ENCODE assay signal across 1 fruit fly cellular context in genomic region chr3L:8827133-8827867, dm6.
TF ChIP-seq lines count a peak whose summit lies in the region.

dally (plus strand) TSS chr3L:8827505.

TF ChIP-seq in whole organism, embryonic, 481 proteins besides CTCF, POLR2A, EP300 and RAD21 (continued from another document):
- peak; percentile 54 for TF ChIP-seq slbo (GFP tag; IDR thresholded peaks at IDR 0.05; lab: Robert Waterston, UW)
- peak; percentile 41; the same call in 1 of the 2 replicates for TF ChIP-seq bowl (GFP tag; IDR thresholded peaks at IDR 0.05; lab: Robert Waterston, UW)
- no peak for TF ChIP-seq HLH3B (GFP tag; IDR thresholded peaks at IDR 0.05; lab: Robert Waterston, UW)
- TF ChIP-seq CG18599 (GFP tag; optimal IDR thresholded peaks at IDR 0.05; lab: Kevin White, UChicago) = peak; percentile 45
- peak; percentile 7 for TF ChIP-seq CG10267 (tag; optimal IDR thresholded peaks at IDR 0.05; lab: Kevin White, UChicago)
- TF ChIP-seq D19A (tag; optimal IDR thresholded peaks at IDR 0.05; lab: Kevin White, UChicago) = peak; percentile 11
- TF ChIP-seq ssp (GFP tag; IDR thresholded peaks at IDR 0.05; lab: Robert Waterston, UW) = no peak
- TF ChIP-seq CG12219 (GFP tag; optimal IDR thresholded peaks at IDR 0.05; lab: Kevin White, UChicago) = peak; percentile 19
- no peak for TF ChIP-seq sisA (GFP tag; IDR thresholded peaks at IDR 0.05; lab: Robert Waterston, UW)
- no peak for TF ChIP-seq eve (GFP tag; optimal IDR thresholded peaks at IDR 0.05; lab: Kevin White, UChicago)
- TF ChIP-seq CG31441 (GFP tag; IDR thresholded peaks at IDR 0.05; lab: Robert Waterston, UW) = peak; percentile 20; the same call in 1 of the 2 replicates
- peak; percentile 50 for TF ChIP-seq Hmr (GFP tag; optimal IDR thresholded peaks at IDR 0.05; lab: Kevin White, UChicago)
- peak; percentile 50 for TF ChIP-seq HLH4C (GFP tag; IDR thresholded peaks at IDR 0.05; lab: Robert Waterston, UW; ENCODE audit: partially characterized antibody)
- no peak for TF ChIP-seq Gsc (GFP tag; IDR thresholded peaks at IDR 0.05; lab: Robert Waterston, UW)
- TF ChIP-seq CG14441 (GFP tag; IDR thresholded peaks at IDR 0.05; lab: Robert Waterston, UW) = 0 out of 2 replicates have a peak, but pooled peaks have one; percentile 6
- no peak for TF ChIP-seq jumu (GFP tag; optimal IDR thresholded peaks at IDR 0.05; lab: Kevin White, UChicago)
- peak; percentile 5; the same call in 1 of the 2 replicates for TF ChIP-seq ttk (GFP tag; IDR thresholded peaks at IDR 0.05; lab: Robert Waterston, UW)
- TF ChIP-seq CG3995 (GFP tag; optimal IDR thresholded peaks at IDR 0.05; lab: Kevin White, UChicago) = no peak
- no peak for TF ChIP-seq Elba2 (GFP tag; optimal IDR thresholded peaks at IDR 0.05; lab: Kevin White, UChicago)
- no peak for TF ChIP-seq CG12104 (GFP tag; optimal IDR thresholded peaks at IDR 0.05; lab: Kevin White, UChicago)
- TF ChIP-seq ken (GFP tag; IDR thresholded peaks at IDR 0.05; lab: Robert Waterston, UW) = no peak
- no peak for TF ChIP-seq Atf3 (GFP tag; optimal IDR thresholded peaks at IDR 0.05; lab: Kevin White, UChicago)
- TF ChIP-seq CG2199 (GFP tag; IDR thresholded peaks at IDR 0.05; lab: Robert Waterston, UW) = peak; percentile 69
- TF ChIP-seq CG6791 (GFP tag; IDR thresholded peaks at IDR 0.05; lab: Robert Waterston, UW; ENCODE audit: partially characterized antibody) = no peak; the same call in 1 of the 3 replicates
- TF ChIP-seq org-1 (GFP tag; optimal IDR thresholded peaks at IDR 0.05; lab: Kevin White, UChicago) = no peak
- peak; percentile 26 for TF ChIP-seq sug (tag; optimal IDR thresholded peaks at IDR 0.05; lab: Kevin White, UChicago)
- TF ChIP-seq ash1 (GFP tag; optimal IDR thresholded peaks at IDR 0.05; lab: Kevin White, UChicago) = no peak
- no peak for TF ChIP-seq CG13123 (GFP tag; optimal IDR thresholded peaks at IDR 0.05; lab: Kevin White, UChicago)
- 0 out of 3 replicates have a peak, but pooled peaks have one; percentile 30 for TF ChIP-seq CG14860 (GFP tag; IDR thresholded peaks at IDR 0.05; lab: Robert Waterston, UW; ENCODE audit: partially characterized antibody)
- no peak for TF ChIP-seq Lim3 (GFP tag; IDR thresholded peaks at IDR 0.05; lab: Robert Waterston, UW)
- TF ChIP-seq p53 (GFP tag; optimal IDR thresholded peaks at IDR 0.05; lab: Kevin White, UChicago) = no peak
- TF ChIP-seq CG7271 (tag; optimal IDR thresholded peaks at IDR 0.05; lab: Kevin White, UChicago) = no peak
- TF ChIP-seq CG7357 (GFP tag; IDR thresholded peaks at IDR 0.05; lab: Robert Waterston, UW) = no peak
- TF ChIP-seq Mad (GFP tag; optimal IDR thresholded peaks at IDR 0.05; lab: Kevin White, UChicago) = no peak
- TF ChIP-seq HLHmδ (GFP tag; optimal IDR thresholded peaks at IDR 0.05; lab: Kevin White, UChicago) = peak; percentile 88
- TF ChIP-seq CG13894 (tag; optimal IDR thresholded peaks at IDR 0.05; lab: Kevin White, UChicago) = peak; percentile 64
- TF ChIP-seq Dp (GFP tag; optimal IDR thresholded peaks at IDR 0.05; lab: Kevin White, UChicago) = no peak
- no peak for TF ChIP-seq pum (GFP tag; optimal IDR thresholded peaks at IDR 0.05; lab: Kevin White, UChicago)
- TF ChIP-seq vnd (GFP tag; IDR thresholded peaks at IDR 0.05; lab: Robert Waterston, UW; ENCODE audit: partially characterized antibody) = 0 out of 3 replicates have a peak, but pooled peaks have one; percentile 6
- TF ChIP-seq pzg (GFP tag; optimal IDR thresholded peaks at IDR 0.05; lab: Kevin White, UChicago) = no peak
- TF ChIP-seq btn (GFP tag; optimal IDR thresholded peaks at IDR 0.05; lab: Kevin White, UChicago) = no peak
- TF ChIP-seq CG30431 (GFP tag; optimal IDR thresholded peaks at IDR 0.05; lab: Kevin White, UChicago) = no peak
- no peak for TF ChIP-seq Sry-δ (GFP tag; optimal IDR thresholded peaks at IDR 0.05; lab: Kevin White, UChicago)
- no peak for TF ChIP-seq CG11560 (tag; IDR thresholded peaks at IDR 0.05; lab: Robert Waterston, UW)
- peak; percentile 3 for TF ChIP-seq CG12659 (GFP tag; optimal IDR thresholded peaks at IDR 0.05; lab: Kevin White, UChicago)
- TF ChIP-seq Abd-B (GFP tag; optimal IDR thresholded peaks at IDR 0.05; lab: Kevin White, UChicago) = no peak
- peak; percentile 30; the same call in 1 of the 2 replicates for TF ChIP-seq crol (GFP tag; IDR thresholded peaks at IDR 0.05; lab: Robert Waterston, UW)
- no peak for TF ChIP-seq CG8765 (GFP tag; IDR thresholded peaks at IDR 0.05; lab: Robert Waterston, UW)
- no peak for TF ChIP-seq ara (GFP tag; IDR thresholded peaks at IDR 0.05; lab: Robert Waterston, UW)
- TF ChIP-seq NC2β (GFP tag; optimal IDR thresholded peaks at IDR 0.05; lab: Kevin White, UChicago) = no peak
- TF ChIP-seq Sox100B (GFP tag; optimal IDR thresholded peaks at IDR 0.05; lab: Kevin White, UChicago) = no peak
- TF ChIP-seq pb (GFP tag; optimal IDR thresholded peaks at IDR 0.05; lab: Kevin White, UChicago) = peak; percentile 21
- TF ChIP-seq ato (GFP tag; IDR thresholded peaks at IDR 0.05; lab: Robert Waterston, UW; ENCODE audit: partially characterized antibody) = 0 out of 2 replicates have a peak, but pooled peaks have one; percentile 43
- TF ChIP-seq CG18476 (GFP tag; optimal IDR thresholded peaks at IDR 0.05; lab: Kevin White, UChicago) = no peak
- peak; percentile 5 for TF ChIP-seq Vsx1 (GFP tag; optimal IDR thresholded peaks at IDR 0.05; lab: Kevin White, UChicago)
- TF ChIP-seq stwl (tag; optimal IDR thresholded peaks at IDR 0.05; lab: Kevin White, UChicago) = no peak
- no peak for TF ChIP-seq CG3847 (GFP tag; IDR thresholded peaks at IDR 0.05; lab: Robert Waterston, UW)
- TF ChIP-seq CG10565 (GFP tag; optimal IDR thresholded peaks at IDR 0.05; lab: Kevin White, UChicago) = no peak
- no peak for TF ChIP-seq klu (GFP tag; IDR thresholded peaks at IDR 0.05; lab: Robert Waterston, UW)
- TF ChIP-seq Eip74EF (GFP tag; optimal IDR thresholded peaks at IDR 0.05; lab: Kevin White, UChicago) = peak in 1 of 2 experiments; percentile 15
- peak; percentile 88 for TF ChIP-seq chinmo (GFP tag; IDR thresholded peaks at IDR 0.05; lab: Robert Waterston, UW; ENCODE audit: partially characterized antibody)
- TF ChIP-seq CG4820 (GFP tag; optimal IDR thresholded peaks at IDR 0.05; lab: Kevin White, UChicago) = no peak
- peak; percentile 40; the same call in 1 of the 2 replicates for TF ChIP-seq sob (GFP tag; IDR thresholded peaks at IDR 0.05; lab: Robert Waterston, UW)
- TF ChIP-seq CG31388 (GFP tag; optimal IDR thresholded peaks at IDR 0.05; lab: Kevin White, UChicago) = no peak
- TF ChIP-seq CG18262 (tag; optimal IDR thresholded peaks at IDR 0.05; lab: Kevin White, UChicago) = peak; percentile 19
- peak; percentile 15 for TF ChIP-seq lilli (GFP tag; optimal IDR thresholded peaks at IDR 0.05; lab: Kevin White, UChicago)
- peak; percentile 2 for TF ChIP-seq CG3407 (GFP tag; optimal IDR thresholded peaks at IDR 0.05; lab: Kevin White, UChicago)
- no peak for TF ChIP-seq Hsf (GFP tag; optimal IDR thresholded peaks at IDR 0.05; lab: Kevin White, UChicago)
- 0 out of 2 replicates have a peak, but pooled peaks have one; percentile 26 for TF ChIP-seq peb (GFP tag; IDR thresholded peaks at IDR 0.05; lab: Robert Waterston, UW)
- peak in 1 of 2 experiments; percentile 13 for TF ChIP-seq bsh (GFP tag; optimal IDR thresholded peaks at IDR 0.05; lab: Kevin White, UChicago)
- no peak for TF ChIP-seq Lhr (GFP tag; optimal IDR thresholded peaks at IDR 0.05; lab: Kevin White, UChicago)
- no peak for TF ChIP-seq Fer2 (tag; optimal IDR thresholded peaks at IDR 0.05; lab: Kevin White, UChicago)
- TF ChIP-seq Asciz (GFP tag; optimal IDR thresholded peaks at IDR 0.05; lab: Kevin White, UChicago) = no peak
- no peak for TF ChIP-seq dimm (GFP tag; IDR thresholded peaks at IDR 0.05; lab: Robert Waterston, UW)
- no peak for TF ChIP-seq dan (GFP tag; IDR thresholded peaks at IDR 0.05; lab: Robert Waterston, UW)
- TF ChIP-seq abd-A (tag; optimal IDR thresholded peaks at IDR 0.05; lab: Kevin White, UChicago) = peak; percentile 56
- 0 out of 2 replicates have a peak, but pooled peaks have one; percentile 24 for TF ChIP-seq NFAT (GFP tag; IDR thresholded peaks at IDR 0.05; lab: Robert Waterston, UW)
- TF ChIP-seq HHEX (GFP tag; optimal IDR thresholded peaks at IDR 0.05; lab: Kevin White, UChicago) = peak; percentile 42
- TF ChIP-seq twi (tag; optimal IDR thresholded peaks at IDR 0.05; lab: Kevin White, UChicago) = no peak
- peak; percentile 62 for TF ChIP-seq grn (GFP tag; optimal IDR thresholded peaks at IDR 0.05; lab: Kevin White, UChicago)
- no peak for TF ChIP-seq fd96Cb (tag; optimal IDR thresholded peaks at IDR 0.05; lab: Kevin White, UChicago)
- no peak; the same call in 1 of the 2 replicates for TF ChIP-seq Dref (GFP tag; IDR thresholded peaks at IDR 0.05; lab: Robert Waterston, UW)
- TF ChIP-seq bcd (GFP tag; optimal IDR thresholded peaks at IDR 0.05; lab: Kevin White, UChicago) = no peak
- peak; percentile 75; the same call in 2 of the 3 replicates for TF ChIP-seq ci (GFP tag; IDR thresholded peaks at IDR 0.05; lab: Robert Waterston, UW)
- peak; percentile 48 for TF ChIP-seq CG8359 (GFP tag; optimal IDR thresholded peaks at IDR 0.05; lab: Kevin White, UChicago; ENCODE audit: borderline replicate concordance)
- no peak for TF ChIP-seq MESR4 (GFP tag; optimal IDR thresholded peaks at IDR 0.05; lab: Kevin White, UChicago)
- TF ChIP-seq otp (GFP tag; IDR thresholded peaks at IDR 0.05; lab: Robert Waterston, UW) = peak; percentile 45; the same call in 2 of the 3 replicates
- TF ChIP-seq CG17328 (GFP tag; IDR thresholded peaks at IDR 0.05; lab: Robert Waterston, UW) = no peak
- no peak for TF ChIP-seq nmo (GFP tag; optimal IDR thresholded peaks at IDR 0.05; lab: Kevin White, UChicago)
- TF ChIP-seq so (GFP tag; IDR thresholded peaks at IDR 0.05; lab: Robert Waterston, UW) = peak; percentile 65; the same call in 2 of the 3 replicates
- TF ChIP-seq Ravus (GFP tag; IDR thresholded peaks at IDR 0.05; lab: Robert Waterston, UW) = no peak
- TF ChIP-seq run (tag; optimal IDR thresholded peaks at IDR 0.05; lab: Kevin White, UChicago) = no peak
- no peak for TF ChIP-seq CG17802 (tag; optimal IDR thresholded peaks at IDR 0.05; lab: Kevin White, UChicago)
- no peak for TF ChIP-seq az2 (GFP tag; optimal IDR thresholded peaks at IDR 0.05; lab: Kevin White, UChicago)
- TF ChIP-seq cwo (GFP tag; optimal IDR thresholded peaks at IDR 0.05; lab: Kevin White, UChicago) = no peak
- no peak for TF ChIP-seq dm (GFP tag; optimal IDR thresholded peaks at IDR 0.05; lab: Kevin White, UChicago)
- peak; percentile 6 for TF ChIP-seq CG33213 (GFP tag; optimal IDR thresholded peaks at IDR 0.05; lab: Kevin White, UChicago)
- TF ChIP-seq BEAF-32 (GFP tag; optimal IDR thresholded peaks at IDR 0.05; lab: Kevin White, UChicago) = peak; percentile 19
- peak; percentile 72 for TF ChIP-seq MTF-1 (GFP tag; optimal IDR thresholded peaks at IDR 0.05; lab: Kevin White, UChicago; ENCODE audit: borderline replicate concordance)
- TF ChIP-seq CG12942 (GFP tag; optimal IDR thresholded peaks at IDR 0.05; lab: Kevin White, UChicago) = no peak
- TF ChIP-seq CG30020 (tag; optimal IDR thresholded peaks at IDR 0.05; lab: Kevin White, UChicago) = no peak
- TF ChIP-seq Nf-YC (tag; optimal IDR thresholded peaks at IDR 0.05; lab: Kevin White, UChicago) = peak; percentile 23
- peak; percentile 3 for TF ChIP-seq CG11398 (GFP tag; optimal IDR thresholded peaks at IDR 0.05; lab: Kevin White, UChicago)
- no peak for TF ChIP-seq oc (tag; optimal IDR thresholded peaks at IDR 0.05; lab: Kevin White, UChicago)
- TF ChIP-seq Hey (tag; optimal IDR thresholded peaks at IDR 0.05; lab: Kevin White, UChicago) = no peak
